Fruit fly (Drosophila melanogaster): ENCODE measurements around the gene Wdr24.

Wdr24 gene

dm6 chr3R:29736678-29737093 is 8.2 kb downstream of the Wdr24 start, which contains the start of the genes CG7601 and CIA30 (continued):
- TF ChIP-seq CG31224 (GFP tag; IDR thresholded peaks at IDR 0.05): peak; percentile 99
- peak; percentile 46 for TF ChIP-seq CG7745 (tag; optimal IDR thresholded peaks at IDR 0.05)
- no peak for TF ChIP-seq cg (GFP tag; optimal IDR thresholded peaks at IDR 0.05)
- TF ChIP-seq unpg (GFP tag; optimal IDR thresholded peaks at IDR 0.05): peak; percentile 98
- peak; percentile 100 for TF ChIP-seq mam (GFP tag; optimal IDR thresholded peaks at IDR 0.05)
- peak; percentile 98 for TF ChIP-seq Chrac-16 (GFP tag; optimal IDR thresholded peaks at IDR 0.05)
- peak; percentile 73 for TF ChIP-seq pzg (GFP tag; optimal IDR thresholded peaks at IDR 0.05)
- TF ChIP-seq cas (GFP tag; IDR thresholded peaks at IDR 0.05): peak; percentile 100
- TF ChIP-seq gcm (GFP tag; optimal IDR thresholded peaks at IDR 0.05): no peak
- peak; percentile 21 for TF ChIP-seq CG12769 (tag; optimal IDR thresholded peaks at IDR 0.05)
- peak; percentile 20; the same call in 1 of the 2 replicates for TF ChIP-seq hbn (GFP tag; IDR thresholded peaks at IDR 0.05; ENCODE audit: partially characterized antibody)
- peak; percentile 100 for TF ChIP-seq ranshi (GFP tag; IDR thresholded peaks at IDR 0.05)
- no peak for TF ChIP-seq zf30C (GFP tag; optimal IDR thresholded peaks at IDR 0.05)
- peak; percentile 96 for TF ChIP-seq ATbp (GFP tag; optimal IDR thresholded peaks at IDR 0.05)
- TF ChIP-seq emc (GFP tag; optimal IDR thresholded peaks at IDR 0.05): peak; percentile 97
- peak; percentile 100 for TF ChIP-seq ara (GFP tag; IDR thresholded peaks at IDR 0.05)
- TF ChIP-seq Fer1 (GFP tag; optimal IDR thresholded peaks at IDR 0.05): peak; percentile 97
- TF ChIP-seq Poxn (GFP tag; IDR thresholded peaks at IDR 0.05): peak; percentile 99
- peak; percentile 100 for TF ChIP-seq ttk (GFP tag; IDR thresholded peaks at IDR 0.05)
- TF ChIP-seq so (GFP tag; IDR thresholded peaks at IDR 0.05): peak; percentile 100
- TF ChIP-seq TFAM (GFP tag; optimal IDR thresholded peaks at IDR 0.05): peak; percentile 84
- TF ChIP-seq cwo (GFP tag; optimal IDR thresholded peaks at IDR 0.05): peak; percentile 97
- peak; percentile 99 for TF ChIP-seq zen (tag; optimal IDR thresholded peaks at IDR 0.05)
- TF ChIP-seq aop (GFP tag; IDR thresholded peaks at IDR 0.05): peak; percentile 100
- TF ChIP-seq Awh (GFP tag; IDR thresholded peaks at IDR 0.05): peak; percentile 100
- TF ChIP-seq tap (tag; optimal IDR thresholded peaks at IDR 0.05): peak; percentile 97
- TF ChIP-seq CG11456 (GFP tag; IDR thresholded peaks at IDR 0.05): peak; percentile 100
- TF ChIP-seq scrt (GFP tag; optimal IDR thresholded peaks at IDR 0.05): peak; percentile 94
- peak; percentile 100 for TF ChIP-seq CG17612 (GFP tag; IDR thresholded peaks at IDR 0.05)
- TF ChIP-seq ken (GFP tag; IDR thresholded peaks at IDR 0.05): peak; percentile 100
- peak; percentile 99 for TF ChIP-seq CG1024 (GFP tag; IDR thresholded peaks at IDR 0.05)
- TF ChIP-seq da (GFP tag; optimal IDR thresholded peaks at IDR 0.05): peak; percentile 94
- TF ChIP-seq B-H1 (GFP tag; IDR thresholded peaks at IDR 0.05): peak; percentile 100
- TF ChIP-seq Jarid2 (GFP tag; optimal IDR thresholded peaks at IDR 0.05): no peak
- TF ChIP-seq her (GFP tag; optimal IDR thresholded peaks at IDR 0.05): peak; percentile 97
- peak; percentile 100 for TF ChIP-seq CG10959 (GFP tag; IDR thresholded peaks at IDR 0.05)
- peak; percentile 99 for TF ChIP-seq Xbp1 (GFP tag; optimal IDR thresholded peaks at IDR 0.05)
- peak; percentile 99 for TF ChIP-seq grau (tag; optimal IDR thresholded peaks at IDR 0.05)
- peak; percentile 99 for TF ChIP-seq CG30403 (GFP tag; optimal IDR thresholded peaks at IDR 0.05)
- TF ChIP-seq croc (GFP tag; conservative IDR thresholded peaks at IDR 0.05): peak; percentile 100
- peak; percentile 96 for TF ChIP-seq Ssrp (tag; optimal IDR thresholded peaks at IDR 0.05)
- TF ChIP-seq bcd (GFP tag; optimal IDR thresholded peaks at IDR 0.05): peak; percentile 99
- peak; percentile 95 for TF ChIP-seq p53 (GFP tag; optimal IDR thresholded peaks at IDR 0.05)
- TF ChIP-seq CG1832 (GFP tag; optimal IDR thresholded peaks at IDR 0.05): no peak
- TF ChIP-seq psq (GFP tag; optimal IDR thresholded peaks at IDR 0.05): peak; percentile 91
- TF ChIP-seq unc-4 (GFP tag; IDR thresholded peaks at IDR 0.05; ENCODE audit: partially characterized antibody): peak; percentile 35; the same call in 1 of the 2 replicates
- TF ChIP-seq disco-r (GFP tag; optimal IDR thresholded peaks at IDR 0.05): peak; percentile 97
- TF ChIP-seq ems (GFP tag; optimal IDR thresholded peaks at IDR 0.05): peak; percentile 98
- TF ChIP-seq pfk (GFP tag; optimal IDR thresholded peaks at IDR 0.05): peak; percentile 72
- peak; percentile 96 for TF ChIP-seq CG13775 (GFP tag; optimal IDR thresholded peaks at IDR 0.05)
- peak; percentile 100 for TF ChIP-seq CG6175 (GFP tag; IDR thresholded peaks at IDR 0.05)
